Fruit fly (Drosophila melanogaster) whole organism, embryonic: Measurements from ENCODE around the gene kek6.

Experiments used
- NfI ChIP-seq: fragments of 200-800 bp; sonication (Bioruptor generic); optimal IDR thresholded peaks from 3 replicates; lab custom pipeline; 2018; ENCODE audit warnings: missing biosample characterization, mild to moderate bottlenecking, missing genetic modification characterization, moderate library complexity
- bigmax ChIP-seq: fragments of 200-800 bp; sonication (Bioruptor generic); optimal IDR thresholded peaks from 2 replicates; lab custom pipeline; 2018; ENCODE audit warnings: missing biosample characterization, mild to moderate bottlenecking, missing genetic modification characterization
- tap ChIP-seq: fragments of 200-800 bp; optimal IDR thresholded peaks from 3 replicates; lab custom pipeline; 2019; ENCODE audit warnings: missing biosample characterization, mild to moderate bottlenecking, missing genetic modification characterization, moderate library complexity

DNA sequence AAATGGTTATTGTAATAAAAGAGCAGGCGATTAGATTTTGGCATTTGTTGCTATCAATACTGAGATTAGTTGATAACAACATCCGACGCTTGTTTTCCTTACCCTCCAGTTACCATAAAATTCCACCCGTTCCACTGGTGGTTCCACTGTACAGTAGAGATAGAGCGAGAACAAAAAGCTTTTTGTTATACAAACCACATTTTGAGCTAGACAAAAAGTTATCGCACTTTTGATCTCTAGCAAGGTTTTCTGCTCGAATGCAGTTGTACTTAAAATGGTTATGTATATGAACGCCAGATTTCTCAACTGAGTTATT lies 16.9 kb upstream of the kek6 start:
- no peak for TF ChIP-seq NfI (GFP tag; lab: Kevin White, UChicago)
- no peak for TF ChIP-seq tap
- TF ChIP-seq bigmax (GFP tag; lab: Kevin White, UChicago): no peak
